Fruit fly (Drosophila melanogaster) whole organism, prepupa: Measurements from ENCODE around the gene TfIIFalpha.

Experiments used
- Blimp-1 ChIP-seq: fragments of 200-800 bp; sonication (Bioruptor generic); optimal IDR thresholded peaks from 3 replicates; lab custom pipeline; 2017; ENCODE audit warnings: missing biosample characterization, missing genetic modification characterization, mild to moderate bottlenecking, moderate library complexity, missing genetic modification reagents
- CG10631 ChIP-seq: fragments of 200-800 bp; sonication (Bioruptor generic); optimal IDR thresholded peaks from 2 replicates; lab custom pipeline; 2016; ENCODE audit warnings: missing biosample characterization, missing genetic modification characterization
- CG11294 ChIP-seq: fragments of 200-800 bp; sonication (Bioruptor generic); IDR thresholded peaks from 2 replicates; pipeline ENCODE4 v1.3.6; 2022; ENCODE audit warnings: missing biosample characterization, missing genetic modification characterization
- CG11762 ChIP-seq: fragments of 200-800 bp; sonication (Bioruptor generic); optimal IDR thresholded peaks from 3 replicates; lab custom pipeline; 2016; ENCODE audit warnings: missing biosample characterization, missing genetic modification characterization; ENCODE audit not compliant: insufficient read depth
- CG11902 ChIP-seq: fragments of 200-800 bp; sonication (Bioruptor generic); optimal IDR thresholded peaks from 3 replicates; lab custom pipeline; 2016; ENCODE audit warnings: missing biosample characterization, missing genetic modification characterization
- CG15336 ChIP-seq: fragments of 200-800 bp; sonication (Bioruptor generic); IDR thresholded peaks from 2 replicates; pipeline ENCODE4 v1.3.6; 2022; ENCODE audit warnings: missing biosample characterization, missing genetic modification characterization
- CG1621 ChIP-seq: fragments of 200-800 bp; sonication (Bioruptor generic); optimal IDR thresholded peaks from 3 replicates; lab custom pipeline; 2018; ENCODE audit warnings: missing biosample characterization, mild to moderate bottlenecking, missing genetic modification characterization
- CG3032 ChIP-seq: fragments of 200-800 bp; optimal IDR thresholded peaks from 2 replicates; lab custom pipeline; 2019; ENCODE audit warnings: missing biosample characterization, mild to moderate bottlenecking, missing genetic modification characterization, moderate library complexity
- CG32006 ChIP-seq: fragments of 200-800 bp; sonication (Bioruptor generic); optimal IDR thresholded peaks from 3 replicates; lab custom pipeline; 2017; ENCODE audit warnings: missing biosample characterization, mild to moderate bottlenecking, missing genetic modification characterization
- CG34406 ChIP-seq: fragments of 200-800 bp; sonication (Bioruptor generic); optimal IDR thresholded peaks from 3 replicates; lab custom pipeline; 2016; ENCODE audit warnings: missing biosample characterization, missing genetic modification characterization
- CG3919 ChIP-seq: fragments of 200-800 bp; sonication (Bioruptor generic); optimal IDR thresholded peaks from 3 replicates; lab custom pipeline; 2016; ENCODE audit warnings: missing biosample characterization, missing genetic modification characterization
- CG6163 ChIP-seq: fragments of 200-800 bp; sonication (Bioruptor generic); IDR thresholded peaks from 3 replicates; pipeline ENCODE4 v1.3.6; 2022; ENCODE audit warnings: missing biosample characterization, missing genetic modification characterization
- CG6276 ChIP-seq: fragments of 200-800 bp; sonication (Bioruptor generic); optimal IDR thresholded peaks from 2 replicates; lab custom pipeline; 2017; ENCODE audit warnings: missing biosample characterization, mild to moderate bottlenecking, missing genetic modification characterization
- CG6792 ChIP-seq: fragments of 200-800 bp; sonication (Bioruptor generic); optimal IDR thresholded peaks from 3 replicates; lab custom pipeline; 2016; ENCODE audit warnings: missing biosample characterization, missing genetic modification characterization
- CG7368 ChIP-seq: fragments of 200-800 bp; sonication (Bioruptor generic); optimal IDR thresholded peaks from 3 replicates; lab custom pipeline; 2016; ENCODE audit warnings: missing biosample characterization, missing genetic modification characterization
- CG8119 ChIP-seq: fragments of 200-800 bp; sonication (Bioruptor generic); IDR thresholded peaks from 3 replicates; pipeline ENCODE4 v1.3.6; 2022; ENCODE audit warnings: missing biosample characterization, missing genetic modification characterization
- CG9139 ChIP-seq: fragments of 200-800 bp; sonication (Bioruptor generic); optimal IDR thresholded peaks from 3 replicates; lab custom pipeline; 2017; ENCODE audit warnings: missing biosample characterization, mild to moderate bottlenecking, missing genetic modification characterization
- Eip75B ChIP-seq: fragments of 200-800 bp; sonication (Bioruptor generic); optimal IDR thresholded peaks from 3 replicates; lab custom pipeline; 2016; ENCODE audit warnings: missing biosample characterization, missing genetic modification characterization
- Eip78C ChIP-seq: fragments of 200-800 bp; sonication (Bioruptor generic); peaks from one replicate; lab custom pipeline; 2016; ENCODE audit warnings: missing biosample characterization, missing genetic modification characterization
- Eip93F ChIP-seq: fragments of 200-800 bp; sonication (Bioruptor generic); optimal IDR thresholded peaks from 2 replicates; lab custom pipeline; 2016; ENCODE audit warnings: missing biosample characterization, mild to moderate bottlenecking, missing genetic modification characterization
- Ets21C ChIP-seq: fragments of 200-800 bp; sonication (Bioruptor generic); optimal IDR thresholded peaks from 3 replicates; lab custom pipeline; 2016; ENCODE audit warnings: missing biosample characterization, missing genetic modification characterization
- Ets96B ChIP-seq: fragments of 200-800 bp; optimal IDR thresholded peaks from 2 replicates; lab custom pipeline; 2019; ENCODE audit warnings: missing biosample characterization, mild to moderate bottlenecking, missing genetic modification characterization, moderate library complexity
- Hr38 ChIP-seq: sonication (Bioruptor generic); optimal IDR thresholded peaks from 2 replicates; lab custom pipeline; 2016; ENCODE audit warnings: missing biosample characterization, missing genetic modification characterization
- Hr39 ChIP-seq: fragments of 200-800 bp; sonication (Bioruptor generic); optimal IDR thresholded peaks from 2 replicates; lab custom pipeline; 2016; ENCODE audit warnings: missing biosample characterization, missing genetic modification characterization
- Hr4 ChIP-seq: fragments of 200-800 bp; sonication (Bioruptor generic); optimal IDR thresholded peaks from 3 replicates; lab custom pipeline; 2016; ENCODE audit warnings: missing biosample characterization, missing genetic modification characterization
- OdsH ChIP-seq: fragments of 200-800 bp; sonication (Bioruptor generic); optimal IDR thresholded peaks from 3 replicates; lab custom pipeline; 2016; ENCODE audit warnings: missing biosample characterization, missing genetic modification characterization
- Sox102F ChIP-seq: fragments of 200-800 bp; sonication (Bioruptor generic); optimal IDR thresholded peaks from 2 replicates; lab custom pipeline; 2016; ENCODE audit warnings: missing biosample characterization, mild to moderate bottlenecking, missing genetic modification characterization
- Sox14 ChIP-seq: fragments of 200-800 bp; sonication (Bioruptor generic); optimal IDR thresholded peaks from 3 replicates; lab custom pipeline; 2016; ENCODE audit warnings: missing biosample characterization, missing genetic modification characterization
- Sox15 ChIP-seq: fragments of 200-800 bp; sonication (Bioruptor generic); optimal IDR thresholded peaks from 3 replicates; lab custom pipeline; 2016; ENCODE audit warnings: missing biosample characterization, missing genetic modification characterization
- achi ChIP-seq: fragments of 200-800 bp; sonication (Bioruptor generic); optimal IDR thresholded peaks from 3 replicates; lab custom pipeline; 2016; ENCODE audit warnings: missing biosample characterization, missing genetic modification characterization
- cyc ChIP-seq: fragments of 200-800 bp; sonication (Bioruptor generic); optimal IDR thresholded peaks from 3 replicates; lab custom pipeline; 2016; ENCODE audit warnings: missing biosample characterization, missing genetic modification characterization
- dac ChIP-seq: fragments of 200-800 bp; sonication (Bioruptor generic); optimal IDR thresholded peaks from 2 replicates; lab custom pipeline; 2017; ENCODE audit warnings: missing biosample characterization, mild to moderate bottlenecking, missing genetic modification characterization
- dsx ChIP-seq: fragments of 200-800 bp; optimal IDR thresholded peaks from 3 replicates; lab custom pipeline; 2019; ENCODE audit warnings: missing biosample characterization, mild to moderate bottlenecking, missing genetic modification characterization, moderate library complexity; ENCODE audit not compliant: poor library complexity, severe bottlenecking
- eg ChIP-seq: fragments of 200-800 bp; sonication (Bioruptor generic); IDR thresholded peaks from 3 replicates; pipeline ENCODE4 v1.3.6; 2022; ENCODE audit warnings: missing biosample characterization, missing genetic modification characterization
- esn ChIP-seq: fragments of 200-800 bp; sonication (Bioruptor generic); optimal IDR thresholded peaks from 2 replicates; lab custom pipeline; 2016; ENCODE audit warnings: missing biosample characterization, mild to moderate bottlenecking, missing genetic modification characterization, moderate library complexity
- fd85E ChIP-seq: fragments of 200-800 bp; sonication (Bioruptor generic); optimal IDR thresholded peaks from 3 replicates; lab custom pipeline; 2016; ENCODE audit warnings: missing biosample characterization, missing genetic modification characterization
- fkh ChIP-seq: fragments of 200-800 bp; sonication (Bioruptor generic); optimal IDR thresholded peaks from 3 replicates; lab custom pipeline; 2017; ENCODE audit warnings: missing biosample characterization, mild to moderate bottlenecking, missing genetic modification characterization, moderate library complexity
- lz ChIP-seq: fragments of 200-800 bp; sonication (Bioruptor generic); optimal IDR thresholded peaks from 3 replicates; lab custom pipeline; 2016; ENCODE audit warnings: missing biosample characterization, missing genetic modification characterization
- net ChIP-seq: fragments of 200-800 bp; sonication (Bioruptor generic); optimal IDR thresholded peaks from 3 replicates; lab custom pipeline; 2016; ENCODE audit warnings: missing biosample characterization, missing genetic modification characterization
- salr ChIP-seq, 2 experiments: fragments of 200-800 bp; sonication (Bioruptor generic); optimal IDR thresholded peaks; 3 replicates each; lab custom pipeline; 2016 to 2018; ENCODE audit warnings: missing biosample characterization in 2 of 2, missing genetic modification characterization in 2 of 2, mild to moderate bottlenecking in 1 of 2
- ss ChIP-seq, 2 experiments: fragments of 200-800 bp; sonication (Bioruptor generic); optimal IDR thresholded peaks; 2 replicates in 1 of 2; 3 replicates in 1 of 2; lab custom pipeline; 2017 to 2018; ENCODE audit warnings: mild to moderate bottlenecking in 2 of 2, missing biosample characterization in 2 of 2, missing genetic modification characterization in 2 of 2, moderate library complexity in 1 of 2
- svp ChIP-seq: fragments of 200-800 bp; sonication (Bioruptor generic); peaks from one replicate; lab custom pipeline; 2016; ENCODE audit warnings: missing biosample characterization, missing genetic modification characterization
- topi ChIP-seq: fragments of 200-800 bp; sonication (Bioruptor generic); optimal IDR thresholded peaks from 3 replicates; lab custom pipeline; 2016; ENCODE audit warnings: missing biosample characterization, missing genetic modification characterization
- vri ChIP-seq: fragments of 200-800 bp; sonication (Bioruptor generic); optimal IDR thresholded peaks from 3 replicates; lab custom pipeline; 2016; ENCODE audit warnings: missing biosample characterization, mild to moderate bottlenecking, missing genetic modification characterization

The TfIIFalpha gene

DNA sequence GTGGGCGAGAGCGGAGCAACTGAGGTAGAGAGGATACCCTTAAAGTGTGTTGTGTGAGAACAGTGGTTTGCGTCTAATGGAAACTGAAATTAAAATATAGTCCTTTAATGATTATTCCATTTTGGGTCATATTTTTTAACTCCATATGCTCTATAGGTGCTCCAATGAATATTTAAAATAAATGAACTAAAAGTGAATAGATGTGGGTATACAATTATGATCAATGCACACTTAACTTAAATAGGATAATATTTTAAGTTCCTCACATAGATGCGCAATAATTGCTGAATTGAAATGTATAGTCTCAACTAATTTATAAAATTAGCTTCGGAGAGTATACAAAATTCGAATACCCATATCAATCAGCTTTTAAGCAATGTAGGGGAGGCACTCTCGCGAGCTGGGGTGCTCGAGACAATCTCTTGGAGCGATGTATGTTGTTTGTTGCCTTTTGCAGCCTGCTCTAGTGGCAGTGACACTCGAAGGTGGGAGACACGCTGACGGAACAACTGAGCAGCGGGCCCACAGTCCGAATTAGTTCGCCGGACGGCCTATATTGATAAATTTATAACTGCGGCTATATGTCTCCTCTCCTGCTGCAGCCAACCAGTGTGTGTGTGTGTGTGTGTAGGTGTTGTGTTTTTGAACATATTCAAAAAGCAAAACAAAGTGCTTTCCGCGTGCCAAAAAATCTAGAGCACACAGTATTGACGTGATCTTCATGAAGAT is 26.5 kb upstream of the TfIIFalpha start (continued):
- TF ChIP-seq Eip75B (GFP tag; lab: Kevin White, UChicago) (peak; percentile 84), CG3919 (GFP tag; lab: Kevin White, UChicago) (no peak), CG10631 (peak; percentile 78), net (peak; percentile 84), OdsH (GFP tag; lab: Kevin White, UChicago) (peak; percentile 88), ss (GFP tag; optimal IDR thresholded peaks at IDR 0.05; lab: Kevin White, UChicago) (no peak), Sox15 (GFP tag; lab: Kevin White, UChicago) (peak; percentile 72), CG6276 (GFP tag; lab: Kevin White, UChicago) (no peak), CG11294 (GFP tag; lab: Robert Waterston, UW) (0 out of 2 replicates have a peak, but pooled peaks have one; percentile 29), CG8119 (GFP tag; lab: Robert Waterston, UW) (peak; percentile 73; the same call in 2 of the 3 replicates), CG11762 (GFP tag; lab: Kevin White, UChicago) (peak; percentile 71), achi (GFP tag; lab: Kevin White, UChicago) (peak; percentile 85), CG34406 (GFP tag; lab: Kevin White, UChicago) (no peak), lz (GFP tag; lab: Kevin White, UChicago) (peak; percentile 80), CG15336 (peak; percentile 82; the same call in 1 of the 2 replicates), CG6163 (GFP tag; lab: Robert Waterston, UW) (peak; percentile 87), eg (GFP tag; lab: Robert Waterston, UW) (no peak), vri (GFP tag; lab: Kevin White, UChicago) (peak; percentile 62)

DNA sequence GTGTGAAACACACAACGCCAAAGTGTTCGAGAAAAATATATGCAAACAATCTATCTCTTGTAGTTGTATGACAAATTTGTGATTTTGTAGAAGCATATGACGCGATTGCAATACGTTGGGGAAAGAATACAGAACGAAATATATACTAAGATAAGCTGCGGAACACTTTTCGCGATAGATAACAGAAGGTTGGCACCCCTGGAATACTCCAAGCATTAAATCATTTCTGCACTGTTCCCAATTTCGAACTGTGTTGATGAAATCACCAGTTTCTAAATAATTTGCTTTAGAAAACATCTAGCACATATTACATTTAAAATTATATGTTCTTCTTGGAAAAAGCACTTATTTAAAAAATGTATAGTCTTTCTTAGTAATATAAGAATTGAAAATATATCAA is 25.9 kb upstream of the TfIIFalpha start:
- TF ChIP-seq dsx (GFP tag; lab: Kevin White, UChicago): no peak
- peak; percentile 90 for TF ChIP-seq svp
- no peak for TF ChIP-seq CG11762 (GFP tag; lab: Kevin White, UChicago)
- no peak for TF ChIP-seq CG11294 (GFP tag; lab: Robert Waterston, UW)
- TF ChIP-seq topi: no peak
- TF ChIP-seq, all 60 proteins: peak for 1

DNA sequence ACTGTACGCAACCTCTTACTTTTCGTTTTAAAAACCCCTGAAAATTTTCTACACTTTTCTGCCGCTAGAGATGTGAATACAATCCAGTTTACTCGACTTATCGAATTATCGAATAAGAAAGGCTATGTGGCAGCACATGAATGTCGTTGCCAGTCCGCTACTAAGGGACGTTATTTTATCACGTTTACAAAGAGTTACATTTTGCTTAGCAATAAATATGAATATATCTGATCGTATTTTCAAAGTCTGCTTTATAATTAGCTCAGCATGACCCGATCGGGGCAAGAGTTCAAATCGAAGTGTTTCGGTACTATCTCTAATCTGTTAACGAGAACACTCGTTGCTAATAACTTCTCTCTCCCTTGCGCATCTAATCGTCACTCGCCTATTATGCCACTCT is 12.2 kb upstream of the TfIIFalpha start, which contains the start of gene CG42724:
TSS of gene CG42724 (minus strand) at position 189 of the 400 bp plus-strand sequence.
- TF ChIP-seq Eip75B (GFP tag; lab: Kevin White, UChicago) (no peak), Ets21C (GFP tag; lab: Kevin White, UChicago) (no peak), CG6792 (GFP tag; lab: Kevin White, UChicago) (no peak), fkh (GFP tag; lab: Kevin White, UChicago) (no peak), esn (peak; percentile 32), svp (no peak), Hr39 (GFP tag; lab: Kevin White, UChicago) (no peak), Blimp-1 (GFP tag; lab: Kevin White, UChicago) (no peak), CG10631 (no peak), net (no peak), CG32006 (GFP tag; lab: Kevin White, UChicago) (no peak), CG11902 (GFP tag; lab: Kevin White, UChicago) (no peak), Sox102F (GFP tag; lab: Kevin White, UChicago) (no peak), Eip78C (GFP tag; lab: Kevin White, UChicago) (no peak), CG1621 (tag; lab: Kevin White, UChicago) (no peak), Sox14 (GFP tag; lab: Kevin White, UChicago) (no peak), fd85E (no peak), salr (GFP tag; optimal IDR thresholded peaks at IDR 0.05; lab: Kevin White, UChicago) (no peak), CG15336 (no peak), dac (GFP tag; lab: Kevin White, UChicago) (no peak), CG34406 (GFP tag; lab: Kevin White, UChicago) (no peak), CG11294 (GFP tag; lab: Robert Waterston, UW) (peak; percentile 14; the same call in 1 of the 2 replicates), CG3032 (tag; lab: Kevin White, UChicago) (no peak), cyc (GFP tag; lab: Kevin White, UChicago) (peak; percentile 32), CG6276 (GFP tag; lab: Kevin White, UChicago) (no peak), ss (GFP tag; optimal IDR thresholded peaks at IDR 0.05; lab: Kevin White, UChicago) (no peak), Ets96B (tag; lab: Kevin White, UChicago) (no peak), CG11762 (GFP tag; lab: Kevin White, UChicago) (peak; percentile 24), Hr4 (GFP tag; lab: Kevin White, UChicago) (no peak), achi (GFP tag; lab: Kevin White, UChicago) (no peak), lz (GFP tag; lab: Kevin White, UChicago) (peak; percentile 46), vri (GFP tag; lab: Kevin White, UChicago) (no peak), CG7368 (no peak), CG9139 (GFP tag; lab: Kevin White, UChicago) (no peak), Eip93F (GFP tag; lab: Kevin White, UChicago) (no peak), eg (GFP tag; lab: Robert Waterston, UW) (no peak), Hr38 (GFP tag; lab: Kevin White, UChicago) (no peak)
